Worm (Caenorhabditis elegans): ENCODE results near the gene B0252.1.

Gene B0252.1

DNA sequence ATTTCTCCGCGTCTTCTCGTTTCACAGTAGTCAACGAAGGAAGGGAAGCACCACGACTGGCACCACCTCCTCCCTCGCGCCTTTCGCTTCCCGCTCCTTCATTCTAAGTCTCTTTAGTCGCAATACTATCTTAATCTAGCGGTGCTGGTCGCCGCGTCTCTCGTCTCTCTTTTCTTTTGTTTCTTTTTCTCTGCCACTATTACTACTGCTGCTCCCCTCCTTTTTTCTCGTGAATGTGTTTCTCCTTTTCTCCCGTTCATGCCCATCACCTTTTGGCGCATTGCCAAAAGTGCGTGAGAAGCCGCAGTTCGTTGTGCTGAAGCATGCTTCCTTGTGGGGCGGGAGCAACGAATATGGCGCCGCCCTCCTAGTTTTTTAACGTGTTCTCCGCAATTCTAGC lies 7.0 kb downstream of the B0252.1 start (continued):
- TF ChIP-seq rbr-2 (tag; optimal IDR thresholded peaks at IDR 0.05) (peak; percentile 83), unc-130 (GFP tag; optimal IDR thresholded peaks at IDR 0.05) (no peak), mes-2 (tag; optimal IDR thresholded peaks at IDR 0.05; ENCODE audit: poor library complexity, severe bottlenecking) (peak; percentile 83), madf-5 (GFP tag; IDR thresholded peaks at IDR 0.05) (no peak), nhr-237 (tag; optimal IDR thresholded peaks at IDR 0.05) (no peak), lin-38 (GFP tag; IDR thresholded peaks at IDR 0.05) (peak; percentile 41), aha-1 (tag) (peak; percentile 52), ZK337.2 (GFP tag; IDR thresholded peaks at IDR 0.05) (0 out of 2 replicates have a peak, but pooled peaks have one; percentile 46), ces-1 (GFP tag; optimal IDR thresholded peaks at IDR 0.05) (no peak), nhr-25 (tag; optimal IDR thresholded peaks at IDR 0.05; ENCODE audit: borderline replicate concordance, insufficient read depth) (peak; percentile 14), mdl-1 (tag; optimal IDR thresholded peaks at IDR 0.05) (peak; percentile 61 to 91), sdz-12 (GFP tag; optimal IDR thresholded peaks at IDR 0.05) (no peak), pha-4 (GFP tag; IDR thresholded peaks at IDR 0.05) (peak; percentile 76; the same call in 1 of the 2 replicates), pha-4 (tag; optimal IDR thresholded peaks at IDR 0.05) (peak; percentile 30), egl-43 (GFP tag; IDR thresholded peaks at IDR 0.05) (peak; percentile 37; the same call in 1 of the 2 replicates), snpc-1.2 (GFP tag; IDR thresholded peaks at IDR 0.05) (no peak), dmd-6 (GFP tag; IDR thresholded peaks at IDR 0.05) (peak; percentile 83), nhr-77 (tag; optimal IDR thresholded peaks at IDR 0.05) (peak; percentile 56), set-16 (GFP tag; IDR thresholded peaks at IDR 0.05) (peak; percentile 68), ceh-28 (tag; optimal IDR thresholded peaks at IDR 0.05) (peak; percentile 34), zip-2 (tag; optimal IDR thresholded peaks at IDR 0.05) (no peak), T26A8.4 (GFP tag; IDR thresholded peaks at IDR 0.05) (no peak), lin-13 (GFP tag; optimal IDR thresholded peaks at IDR 0.05) (peak; percentile 56), daf-19 (GFP tag; conservative IDR thresholded peaks at IDR 0.05) (no peak), ZK546.5 (tag; optimal IDR thresholded peaks at IDR 0.05) (no peak), tag-97 (GFP tag; IDR thresholded peaks at IDR 0.05) (no peak), unc-39 (tag; optimal IDR thresholded peaks at IDR 0.05) (no peak), madf-9 (GFP tag; conservative IDR thresholded peaks at IDR 0.05) (peak; percentile 31; the same call in 1 of the 2 replicates), dmd-9 (GFP tag; IDR thresholded peaks at IDR 0.05) (no peak), snpc-4 (tag; optimal IDR thresholded peaks at IDR 0.05) (no peak), lin-29 (GFP tag; IDR thresholded peaks at IDR 0.05) (no peak), hlh-11 (tag; optimal IDR thresholded peaks at IDR 0.05) (peak; percentile 94), lin-15B (tag; optimal IDR thresholded peaks at IDR 0.05) (no peak), F37D6.2 (tag; optimal IDR thresholded peaks at IDR 0.05) (peak; percentile 44), daf-8 (GFP tag; IDR thresholded peaks at IDR 0.05) (no peak), mep-1 (tag; optimal IDR thresholded peaks at IDR 0.05) (peak; percentile 91), daf-12 (tag; optimal IDR thresholded peaks at IDR 0.05) (no peak)

- no peak for TF ChIP-seq aly-2 (tag; optimal IDR thresholded peaks at IDR 0.05)
- TF ChIP-seq vab-7 (GFP tag; IDR thresholded peaks at IDR 0.05), result no peak
- TF ChIP-seq ces-1 (GFP tag; optimal IDR thresholded peaks at IDR 0.05), result no peak
- TF ChIP-seq hmg-1.1 (GFP tag; IDR thresholded peaks at IDR 0.05), result 0 out of 2 replicates have a peak, but pooled peaks have one; percentile 23
- TF ChIP-seq dmd-6 (GFP tag; IDR thresholded peaks at IDR 0.05), result peak; percentile 8; the same call in 1 of the 2 replicates
- no peak for TF ChIP-seq daf-12 (tag; optimal IDR thresholded peaks at IDR 0.05)
- TF ChIP-seq lin-29 (GFP tag; IDR thresholded peaks at IDR 0.05), result no peak
- no peak for TF ChIP-seq ceh-32 (tag; optimal IDR thresholded peaks at IDR 0.05; ENCODE audit: poor library complexity)
- TF ChIP-seq fos-1 (tag; optimal IDR thresholded peaks at IDR 0.05), result no peak
- peak; percentile 93 for TF ChIP-seq aha-1 (tag)
- TF ChIP-seq hlh-11 (tag; optimal IDR thresholded peaks at IDR 0.05), result no peak
- no peak for TF ChIP-seq dpl-1 (GFP tag; optimal IDR thresholded peaks at IDR 0.05)
- TF ChIP-seq unc-62 (GFP tag; optimal IDR thresholded peaks at IDR 0.05 in 1 of 2), result no peak
- TF ChIP-seq unc-62 (tag; optimal IDR thresholded peaks at IDR 0.05), result no peak
- no peak for TF ChIP-seq egl-27 (tag; optimal IDR thresholded peaks at IDR 0.05)
- no peak for TF ChIP-seq ceh-28 (tag; optimal IDR thresholded peaks at IDR 0.05)
- TF ChIP-seq ZK546.5 (tag; optimal IDR thresholded peaks at IDR 0.05), result no peak
- TF ChIP-seq ceh-20 (GFP tag; IDR thresholded peaks at IDR 0.05), result 0 out of 2 replicates have a peak, but pooled peaks have one; percentile 16
- TF ChIP-seq ztf-11 (tag; optimal IDR thresholded peaks at IDR 0.05), result no peak
- TF ChIP-seq pqm-1 (tag; optimal IDR thresholded peaks at IDR 0.05), result no peak
- TF ChIP-seq mdt-29 (GFP tag; IDR thresholded peaks at IDR 0.05), result no peak
- no peak for TF ChIP-seq zip-2 (tag; optimal IDR thresholded peaks at IDR 0.05)
- no peak for TF ChIP-seq Y105C5A.15 (GFP tag; IDR thresholded peaks at IDR 0.05)
- TF ChIP-seq nhr-25 (tag; optimal IDR thresholded peaks at IDR 0.05; ENCODE audit: borderline replicate concordance, insufficient read depth), result no peak
- no peak for TF ChIP-seq mep-1 (tag; optimal IDR thresholded peaks at IDR 0.05)
Measured at ce11 chrII:6927034-6927433, 7.6 kb downstream of the B0252.1 start.
